Worm (Caenorhabditis elegans) whole organism, L4 larva: ENCODE measurements around the gene fbxa-155.

Experiments
- ces-1 ChIP-seq: fragments of 150-350 bp; sonication (generic microtip); optimal IDR thresholded peaks from 4 replicates; lab custom pipeline; 2014; ENCODE audit warnings: missing biosample characterization, missing genetic modification reagents, missing genetic modification characterization
- nhr-237 ChIP-seq: sonication (generic microtip); optimal IDR thresholded peaks from 2 replicates; lab custom pipeline; 2017; ENCODE audit warnings: missing biosample characterization, missing genetic modification characterization

- TF ChIP-seq ces-1 (no peak), nhr-237 (tag; lab: Kevin White, UChicago) (no peak)
Measured at ce11 chrIII:9969371-9969770, 40.6 kb downstream of the fbxa-155 start.
